Fruit fly (Drosophila melanogaster): Measurements from ENCODE around the gene Nrg.

The Nrg gene

dm6 chrX:8491452-8492046, 25.6 kb upstream of the Nrg start (continued):
- TF ChIP-seq CG8478 (optimal IDR thresholded peaks at IDR 0.05) = no peak
- TF ChIP-seq kah (GFP tag; optimal IDR thresholded peaks at IDR 0.05) = no peak
- no peak for TF ChIP-seq CG31441 (GFP tag; IDR thresholded peaks at IDR 0.05)
- no peak for TF ChIP-seq da (GFP tag; optimal IDR thresholded peaks at IDR 0.05)
- TF ChIP-seq CG6854 (GFP tag; optimal IDR thresholded peaks at IDR 0.05) = no peak
- no peak for TF ChIP-seq gce (GFP tag; IDR thresholded peaks at IDR 0.05)
- TF ChIP-seq onecut (GFP tag; IDR thresholded peaks at IDR 0.05) = no peak
- peak; percentile 39; the same call in 1 of the 2 replicates for TF ChIP-seq Ptx1 (GFP tag; IDR thresholded peaks at IDR 0.05)
- TF ChIP-seq CG30431 (GFP tag; optimal IDR thresholded peaks at IDR 0.05) = no peak
- TF ChIP-seq CG13296 (GFP tag; optimal IDR thresholded peaks at IDR 0.05) = no peak
- peak; percentile 28 for TF ChIP-seq Atf-2 (GFP tag; optimal IDR thresholded peaks at IDR 0.05)
- TF ChIP-seq mld (GFP tag; IDR thresholded peaks at IDR 0.05; ENCODE audit: partially characterized antibody) = no peak
- no peak for TF ChIP-seq hbn (GFP tag; IDR thresholded peaks at IDR 0.05; ENCODE audit: partially characterized antibody)
- TF ChIP-seq dmrt99B (tag; optimal IDR thresholded peaks at IDR 0.05) = peak; percentile 33
- 0 out of 3 replicates have a peak, but pooled peaks have one; percentile 32 for TF ChIP-seq row (GFP tag; IDR thresholded peaks at IDR 0.05)
- no peak for TF ChIP-seq CG11247 (GFP tag; IDR thresholded peaks at IDR 0.05)
- peak; percentile 14 for TF ChIP-seq CG2678 (tag; optimal IDR thresholded peaks at IDR 0.05)
- TF ChIP-seq Dref (GFP tag; IDR thresholded peaks at IDR 0.05) = no peak
- TF ChIP-seq ATbp (GFP tag; optimal IDR thresholded peaks at IDR 0.05) = peak; percentile 25
- TF ChIP-seq CG15269 (tag; optimal IDR thresholded peaks at IDR 0.05) = peak; percentile 7
- no peak for TF ChIP-seq CG31388 (GFP tag; optimal IDR thresholded peaks at IDR 0.05)
- peak; percentile 17 for TF ChIP-seq chn (GFP tag; optimal IDR thresholded peaks at IDR 0.05)
- no peak for TF ChIP-seq z (GFP tag; IDR thresholded peaks at IDR 0.05)
- peak; percentile 31; the same call in 1 of the 2 replicates for TF ChIP-seq NFAT (GFP tag; IDR thresholded peaks at IDR 0.05)
- no peak for TF ChIP-seq Dip2 (GFP tag; IDR thresholded peaks at IDR 0.05)
- peak; percentile 53; the same call in 1 of the 2 replicates for TF ChIP-seq slbo (GFP tag; IDR thresholded peaks at IDR 0.05)
- TF ChIP-seq Kr (GFP tag; optimal IDR thresholded peaks at IDR 0.05) = no peak
- no peak for TF ChIP-seq ash1 (GFP tag; optimal IDR thresholded peaks at IDR 0.05)
- TF ChIP-seq CG11723 (GFP tag; optimal IDR thresholded peaks at IDR 0.05) = no peak
- peak; percentile 27; the same call in 1 of the 4 replicates for TF ChIP-seq Gug (GFP tag; IDR thresholded peaks at IDR 0.05)
- no peak for TF ChIP-seq Dip3 (GFP tag; optimal IDR thresholded peaks at IDR 0.05)
- no peak for TF ChIP-seq corto (GFP tag; optimal IDR thresholded peaks at IDR 0.05)
- TF ChIP-seq crc (GFP tag; optimal IDR thresholded peaks at IDR 0.05) = no peak
- no peak for TF ChIP-seq twi (tag; optimal IDR thresholded peaks at IDR 0.05)
- TF ChIP-seq Pdp1 (GFP tag; optimal IDR thresholded peaks at IDR 0.05) = peak; percentile 17 to 18
- no peak for TF ChIP-seq CG10431 (GFP tag; optimal IDR thresholded peaks at IDR 0.05)
- no peak for TF ChIP-seq CG7786 (GFP tag; optimal IDR thresholded peaks at IDR 0.05)
- TF ChIP-seq HLH54F (GFP tag; optimal IDR thresholded peaks at IDR 0.05) = peak; percentile 18
- TF ChIP-seq bab2 (GFP tag; optimal IDR thresholded peaks at IDR 0.05) = peak; percentile 39
- TF ChIP-seq CG6175 (GFP tag; IDR thresholded peaks at IDR 0.05) = no peak
- TF ChIP-seq CG10565 (GFP tag; optimal IDR thresholded peaks at IDR 0.05) = no peak
- peak; percentile 6 for TF ChIP-seq CG9609 (GFP tag; optimal IDR thresholded peaks at IDR 0.05)
- TF ChIP-seq psq (GFP tag; optimal IDR thresholded peaks at IDR 0.05) = no peak
- no peak for TF ChIP-seq CG3065 (GFP tag; optimal IDR thresholded peaks at IDR 0.05)
- no peak for TF ChIP-seq bbx (GFP tag; IDR thresholded peaks at IDR 0.05; ENCODE audit: partially characterized antibody)
- TF ChIP-seq eve (GFP tag; optimal IDR thresholded peaks at IDR 0.05) = peak in 1 of 2 experiments; percentile 54
- TF ChIP-seq CG4730 (GFP tag; IDR thresholded peaks at IDR 0.05) = no peak
- no peak for TF ChIP-seq CG1024 (GFP tag; IDR thresholded peaks at IDR 0.05)
- TF ChIP-seq CG15073 (GFP tag; optimal IDR thresholded peaks at IDR 0.05) = peak; percentile 98
- no peak for TF ChIP-seq Sin3A (optimal IDR thresholded peaks at IDR 0.05)
- TF ChIP-seq CG13123 (GFP tag; optimal IDR thresholded peaks at IDR 0.05) = no peak
- no peak for TF ChIP-seq fd102C (GFP tag; optimal IDR thresholded peaks at IDR 0.05)
